Worm (Caenorhabditis elegans) whole organism, L1 larva: Measurements from ENCODE around the gene Y39A3B.7.

Experiments used
- alr-1 ChIP-seq: fragments of 200-800 bp; sonication (Bioruptor generic); optimal IDR thresholded peaks from 2 replicates; lab custom pipeline; 2018; ENCODE audit warnings: borderline replicate concordance, mild to moderate bottlenecking, missing genetic modification characterization, missing compliant biosample characterization
- ceh-90 ChIP-seq: sonication (generic microtip); optimal IDR thresholded peaks from 2 replicates; lab custom pipeline; 2016; ENCODE audit warnings: missing genetic modification characterization, missing compliant biosample characterization
- elt-2 ChIP-seq: sonication (generic microtip); optimal IDR thresholded peaks from 2 replicates; lab custom pipeline; 2016; ENCODE audit warnings: missing genetic modification characterization, mild to moderate bottlenecking, inconsistent platforms, missing compliant biosample characterization, missing genetic modification reagents
- grh-1 ChIP-seq: fragments of 200-800 bp; sonication (Bioruptor generic); IDR thresholded peaks from 2 replicates; pipeline ENCODE4 v1.3.6; 2022; ENCODE audit warnings: missing genetic modification reagents, missing genetic modification characterization, missing compliant biosample characterization
- jun-1 ChIP-seq: fragments of 150-350 bp; optimal IDR thresholded peaks from 2 replicates; lab custom pipeline; 2014; ENCODE audit warnings: missing biosample characterization, missing genetic modification reagents, missing genetic modification characterization
- lin-13 ChIP-seq: fragments of 150-350 bp; optimal IDR thresholded peaks from 2 replicates; lab custom pipeline; 2014; ENCODE audit warnings: missing biosample characterization, missing genetic modification reagents, missing genetic modification characterization
- nhr-11 ChIP-seq: fragments of 150-350 bp; optimal IDR thresholded peaks from 2 replicates; lab custom pipeline; 2014; ENCODE audit warnings: missing biosample characterization, missing genetic modification characterization
- nhr-237 ChIP-seq: fragments of 150-350 bp; optimal IDR thresholded peaks from 2 replicates; lab custom pipeline; 2014; ENCODE audit warnings: missing biosample characterization, missing genetic modification characterization
- pqm-1 ChIP-seq: sonication (generic microtip); optimal IDR thresholded peaks from 3 replicates; lab custom pipeline; 2017; ENCODE audit warnings: missing biosample characterization, missing genetic modification characterization
- snpc-4 ChIP-seq: fragments of 150-350 bp; optimal IDR thresholded peaks from 2 replicates; lab custom pipeline; 2014; ENCODE audit warnings: missing biosample characterization, missing genetic modification characterization
- sptf-1 ChIP-seq: fragments of 150-350 bp; optimal IDR thresholded peaks from 2 replicates; lab custom pipeline; 2014; ENCODE audit warnings: missing biosample characterization, missing genetic modification characterization
- unc-62 ChIP-seq: fragments of 150-350 bp; optimal IDR thresholded peaks from 2 replicates; lab custom pipeline; 2014; ENCODE audit warnings: missing biosample characterization, missing genetic modification reagents, missing genetic modification characterization
- ztf-11 ChIP-seq, 2 experiments: sonication (generic microtip); optimal IDR thresholded peaks; 2 replicates each; lab custom pipeline; 2016 to 2017; ENCODE audit warnings: missing genetic modification characterization in 2 of 2, missing biosample characterization in 1 of 2, missing compliant biosample characterization in 1 of 2

DNA sequence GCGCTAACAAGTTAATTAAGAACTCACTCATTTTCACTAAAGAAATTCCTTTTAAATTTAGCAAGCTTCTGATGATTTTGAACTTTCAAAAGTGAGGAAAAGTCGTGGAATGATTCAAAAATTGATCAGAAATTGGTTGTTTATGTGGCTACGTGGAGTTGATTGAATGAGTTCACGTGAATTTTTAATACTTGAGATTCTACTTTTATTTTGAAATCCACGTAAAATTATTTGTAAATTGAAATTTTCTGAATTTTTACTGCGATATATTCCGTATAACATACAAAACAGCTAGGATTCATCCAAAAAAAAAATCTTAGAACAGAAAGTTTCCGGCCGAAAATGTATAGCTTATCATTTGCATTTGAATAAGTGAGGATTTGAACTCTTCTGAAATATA is 15.0 kb downstream of the Y39A3B.7 start, which contains the start of gene moa-1:
- TF ChIP-seq elt-2 (tag; lab: Kevin White, UChicago) (no peak), jun-1 (no peak), nhr-11 (tag; lab: Kevin White, UChicago) (no peak), ztf-11 (tag; optimal IDR thresholded peaks at IDR 0.05; lab: Kevin White, UChicago) (no peak), unc-62 (GFP tag; lab: Kevin White, UChicago) (no peak), lin-13 (GFP tag; lab: Kevin White, UChicago) (no peak), ceh-90 (no peak), snpc-4 (tag; lab: Kevin White, UChicago) (no peak), sptf-1 (no peak), pqm-1 (tag; lab: Kevin White, UChicago) (no peak), grh-1 (GFP tag; lab: Robert Waterston, UW) (no peak), alr-1 (tag; lab: Kevin White, UChicago) (no peak), nhr-237 (no peak)
